Fruit fly (Drosophila melanogaster): Measurements from ENCODE around the gene CG43679.

DNA sequence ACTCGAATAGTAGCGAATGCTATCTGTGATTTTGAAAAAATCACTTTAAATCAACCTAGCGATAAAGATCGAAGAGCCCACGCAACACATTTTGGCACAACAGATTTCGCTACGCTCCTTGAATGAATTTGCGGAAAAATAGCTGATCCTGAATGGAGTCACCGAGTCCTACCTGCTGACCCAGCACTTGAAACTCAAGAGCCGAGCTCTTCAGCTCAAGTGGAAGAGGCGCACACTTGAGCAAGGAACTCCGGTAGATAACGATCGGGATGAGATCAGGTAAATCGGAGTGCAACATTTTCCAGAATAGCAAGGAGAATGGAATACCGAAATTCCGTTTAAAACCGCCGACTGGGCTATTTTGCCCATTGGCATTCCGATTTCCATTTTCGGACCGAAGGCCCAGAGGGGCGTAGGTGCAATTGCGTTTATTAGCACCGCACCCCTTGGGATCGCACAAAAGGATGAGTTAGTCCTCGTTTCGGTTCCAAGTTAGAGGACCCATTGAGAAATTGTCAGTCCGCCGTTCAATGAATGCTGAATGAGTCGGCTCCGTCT is 10.8 kb downstream of the CG43679 start:
- TF ChIP-seq achi (GFP tag; optimal IDR thresholded peaks at IDR 0.05): no peak
- no peak for TF ChIP-seq Lpt (GFP tag; optimal IDR thresholded peaks at IDR 0.05)
- TF ChIP-seq CG16779 (tag; optimal IDR thresholded peaks at IDR 0.05): no peak
- no peak for TF ChIP-seq vri (GFP tag; optimal IDR thresholded peaks at IDR 0.05)
- TF ChIP-seq CG32006 (GFP tag; optimal IDR thresholded peaks at IDR 0.05): no peak
- TF ChIP-seq cyc (GFP tag; optimal IDR thresholded peaks at IDR 0.05): no peak
- no peak for TF ChIP-seq ss (GFP tag; optimal IDR thresholded peaks at IDR 0.05)

Measured in whole organism, prepupa.